Fruit fly (Drosophila melanogaster): Measurements from ENCODE around the gene Yp2.

DNA sequence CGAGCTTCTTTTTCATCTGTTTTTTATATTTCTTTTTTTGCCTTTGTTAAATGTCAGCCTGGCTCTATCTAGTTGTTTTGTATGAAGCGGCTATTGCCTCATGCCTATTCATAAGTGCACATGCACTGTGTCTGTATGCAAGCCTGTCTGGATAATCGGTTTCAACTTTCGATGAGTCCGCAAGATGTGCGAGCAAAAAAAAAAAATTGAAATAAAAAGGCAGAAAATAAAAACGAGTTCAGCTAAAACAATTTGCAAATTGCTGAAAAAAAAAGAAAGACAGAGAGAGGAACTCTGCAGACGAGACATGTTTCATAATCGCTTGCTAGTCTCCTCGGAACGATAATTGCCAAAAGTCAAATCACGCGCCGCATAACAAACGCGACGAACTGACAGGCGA, 6.7 kb downstream of the Yp2 start:
- TF ChIP-seq h (optimal IDR thresholded peaks at IDR 0.05) (no peak), Myc (optimal IDR thresholded peaks at IDR 0.05) (no peak), ttk (optimal IDR thresholded peaks at IDR 0.05) (no peak), Sin3A (optimal IDR thresholded peaks at IDR 0.05) (no peak), insv (optimal IDR thresholded peaks at IDR 0.05) (no peak), psq (optimal IDR thresholded peaks at IDR 0.05) (no peak)

Data from Kc167 (cell line).